Fruit fly (Drosophila melanogaster): ENCODE measurements around the gene Sf3b3.
A peak's percentile ranks its signal among the peaks of the same experiment; 100 is the strongest.

Sf3b3 gene

DNA sequence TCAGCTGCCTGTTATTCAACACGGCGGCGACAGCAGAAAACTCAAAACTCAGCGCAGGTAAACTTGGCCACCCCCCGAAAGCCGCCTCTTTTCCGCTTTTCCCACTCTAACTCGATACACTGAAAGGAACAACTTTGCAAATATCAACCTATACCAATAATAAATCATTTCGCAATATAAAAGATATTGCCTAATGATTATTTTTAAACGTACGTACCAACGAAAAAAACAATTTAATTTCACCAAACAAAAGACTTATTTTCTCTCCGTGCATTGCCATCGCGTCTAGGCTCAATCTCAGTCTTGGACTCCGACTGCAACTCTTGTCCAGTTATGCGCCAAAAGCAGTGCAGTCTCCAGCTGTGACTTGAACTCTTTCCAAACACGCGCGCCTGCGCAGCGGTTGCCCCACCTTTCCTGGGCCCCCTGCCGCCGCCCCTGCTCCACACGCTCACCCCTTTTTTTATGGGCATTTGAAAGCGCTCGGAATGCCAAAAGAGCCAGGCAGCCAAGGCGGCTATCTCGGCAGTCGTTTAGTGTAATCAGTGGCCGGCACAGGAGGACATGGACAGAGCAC lies 27.5 kb downstream of the Sf3b3 start:
- peak; percentile 77 for TF ChIP-seq CG9948 (tag; optimal IDR thresholded peaks at IDR 0.05)
- TF ChIP-seq Ets98B (GFP tag; IDR thresholded peaks at IDR 0.05) = peak; percentile 96
- peak; percentile 66 for TF ChIP-seq CG34367 (tag; optimal IDR thresholded peaks at IDR 0.05)
- TF ChIP-seq CG14655 (GFP tag; optimal IDR thresholded peaks at IDR 0.05) = peak; percentile 93
- TF ChIP-seq EcR (GFP tag; optimal IDR thresholded peaks at IDR 0.05) = no peak
- peak; percentile 71 for TF ChIP-seq CG8159 (tag; optimal IDR thresholded peaks at IDR 0.05)
- TF ChIP-seq gl (tag; optimal IDR thresholded peaks at IDR 0.05) = peak; percentile 44
- peak; percentile 76 for TF ChIP-seq Pif1B (GFP tag; optimal IDR thresholded peaks at IDR 0.05)
- TF ChIP-seq D1 (tag; optimal IDR thresholded peaks at IDR 0.05) = no peak
- TF ChIP-seq CG4496 (GFP tag; IDR thresholded peaks at IDR 0.05) = peak; percentile 96
- peak; percentile 92 for TF ChIP-seq fd96Ca (GFP tag; IDR thresholded peaks at IDR 0.05)
- peak; percentile 88 for TF ChIP-seq rn (GFP tag; IDR thresholded peaks at IDR 0.05)
- peak; percentile 94 for TF ChIP-seq CG12605 (GFP tag; IDR thresholded peaks at IDR 0.05)
- TF ChIP-seq CG8301 (tag; optimal IDR thresholded peaks at IDR 0.05) = peak; percentile 94
- peak; percentile 83 for TF ChIP-seq Pif1A (GFP tag; optimal IDR thresholded peaks at IDR 0.05)
- peak; percentile 46 for TF ChIP-seq Snoo (tag; optimal IDR thresholded peaks at IDR 0.05)
- peak; percentile 94 for TF ChIP-seq CG32121 (GFP tag; IDR thresholded peaks at IDR 0.05)
- TF ChIP-seq CG13204 (GFP tag; optimal IDR thresholded peaks at IDR 0.05) = peak; percentile 16
- TF ChIP-seq CG15710 (tag; optimal IDR thresholded peaks at IDR 0.05) = peak; percentile 56
- peak; percentile 74 for TF ChIP-seq CG17806 (tag; optimal IDR thresholded peaks at IDR 0.05)
- TF ChIP-seq CG10348 (GFP tag; IDR thresholded peaks at IDR 0.05) = no peak

DNA sequence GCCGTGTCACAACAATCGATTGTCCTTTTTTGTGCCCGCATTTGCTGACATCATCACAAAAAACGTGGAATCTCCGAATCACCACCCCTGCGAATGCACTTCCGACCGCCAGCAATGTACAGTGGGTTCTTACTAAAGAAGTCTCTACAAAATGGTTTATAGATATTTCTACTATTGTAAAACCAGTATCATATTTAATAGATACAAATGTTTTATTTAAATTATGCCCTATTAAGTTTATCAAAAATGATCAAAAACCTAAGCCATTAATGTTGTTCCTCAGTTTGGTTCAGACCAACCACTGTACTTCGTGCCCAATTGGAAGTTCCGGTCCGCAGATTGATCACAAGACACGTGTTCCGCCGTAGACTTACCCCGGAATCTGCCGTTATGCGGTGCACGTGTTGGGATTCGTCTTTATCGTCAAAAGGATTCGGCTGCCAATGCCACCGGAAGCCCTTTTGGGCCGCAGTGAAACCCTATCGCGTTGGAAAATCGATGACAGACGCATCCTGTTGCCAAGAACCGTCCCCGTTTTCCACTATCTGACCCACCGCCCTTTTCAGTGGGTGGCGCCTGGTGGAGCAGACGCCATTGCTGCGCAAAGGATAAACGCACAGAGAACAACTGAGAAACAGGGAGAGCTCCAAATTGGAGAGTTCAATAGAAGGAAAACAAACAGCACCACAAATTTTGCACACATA lies 28.5 kb downstream of the Sf3b3 start:
- TF ChIP-seq CG10348 (GFP tag; IDR thresholded peaks at IDR 0.05) (no peak), CG9948 (tag; optimal IDR thresholded peaks at IDR 0.05) (peak; percentile 36), CG17806 (tag; optimal IDR thresholded peaks at IDR 0.05) (peak; percentile 44), CG34367 (tag; optimal IDR thresholded peaks at IDR 0.05) (peak; percentile 3), CG32121 (GFP tag; IDR thresholded peaks at IDR 0.05) (no peak), CG13204 (GFP tag; optimal IDR thresholded peaks at IDR 0.05) (no peak), CG8159 (tag; optimal IDR thresholded peaks at IDR 0.05) (peak; percentile 61), Pif1A (GFP tag; optimal IDR thresholded peaks at IDR 0.05) (peak; percentile 42), CG8301 (tag; optimal IDR thresholded peaks at IDR 0.05) (peak; percentile 4), EcR (GFP tag; optimal IDR thresholded peaks at IDR 0.05) (no peak), CG14655 (GFP tag; optimal IDR thresholded peaks at IDR 0.05) (peak; percentile 29), Snoo (tag; optimal IDR thresholded peaks at IDR 0.05) (no peak), fd96Ca (GFP tag; IDR thresholded peaks at IDR 0.05) (no peak), Pif1B (GFP tag; optimal IDR thresholded peaks at IDR 0.05) (no peak), gl (tag; optimal IDR thresholded peaks at IDR 0.05) (no peak), CG15710 (tag; optimal IDR thresholded peaks at IDR 0.05) (peak; percentile 34), Ets98B (GFP tag; IDR thresholded peaks at IDR 0.05) (no peak), rn (GFP tag; IDR thresholded peaks at IDR 0.05) (no peak), CG4496 (GFP tag; IDR thresholded peaks at IDR 0.05) (peak; percentile 24; the same call in 2 of the 3 replicates)

DNA sequence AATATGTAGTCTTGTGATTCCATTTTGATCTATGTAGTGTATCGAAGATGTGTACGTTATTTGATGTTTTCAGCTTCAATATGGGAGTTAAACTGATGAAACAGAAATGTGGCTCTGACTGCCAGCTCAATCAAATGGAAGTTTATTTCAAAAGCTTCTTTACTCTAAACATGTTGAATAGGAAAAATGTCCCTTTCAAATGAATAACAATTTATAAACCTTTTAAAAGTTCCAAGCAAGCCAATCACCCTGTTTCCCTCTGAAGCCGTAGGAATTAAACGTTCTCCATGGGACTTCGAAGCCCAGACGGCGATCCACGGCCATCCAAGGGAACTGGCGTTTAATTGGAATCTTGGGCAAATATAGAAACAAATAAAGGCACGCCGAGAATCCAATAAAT lies 29.2 kb downstream of the Sf3b3 start, which contains the start of gene CG13898:
Gene CG13898, minus strand, starts transcription at position 101 of the 400 bp plus-strand sequence.
- no peak for TF ChIP-seq CG15710 (tag; optimal IDR thresholded peaks at IDR 0.05)
- no peak for TF ChIP-seq rn (GFP tag; IDR thresholded peaks at IDR 0.05)
- TF ChIP-seq fd96Ca (GFP tag; IDR thresholded peaks at IDR 0.05) = no peak
- TF ChIP-seq CG4496 (GFP tag; IDR thresholded peaks at IDR 0.05) = no peak
- TF ChIP-seq EcR (GFP tag; optimal IDR thresholded peaks at IDR 0.05) = no peak
- TF ChIP-seq Pif1B (GFP tag; optimal IDR thresholded peaks at IDR 0.05) = no peak
- no peak for TF ChIP-seq CG9948 (tag; optimal IDR thresholded peaks at IDR 0.05)
- TF ChIP-seq Snoo (tag; optimal IDR thresholded peaks at IDR 0.05) = no peak
- no peak for TF ChIP-seq CG13204 (GFP tag; optimal IDR thresholded peaks at IDR 0.05)
- TF ChIP-seq CG8159 (tag; optimal IDR thresholded peaks at IDR 0.05) = no peak
- no peak for TF ChIP-seq CG10348 (GFP tag; IDR thresholded peaks at IDR 0.05)
- no peak for TF ChIP-seq D1 (tag; optimal IDR thresholded peaks at IDR 0.05)
- no peak for TF ChIP-seq CG34367 (tag; optimal IDR thresholded peaks at IDR 0.05)
- no peak for TF ChIP-seq Ets98B (GFP tag; IDR thresholded peaks at IDR 0.05)
- TF ChIP-seq CG12605 (GFP tag; IDR thresholded peaks at IDR 0.05) = no peak
- no peak for TF ChIP-seq CG14655 (GFP tag; optimal IDR thresholded peaks at IDR 0.05)
- no peak for TF ChIP-seq gl (tag; optimal IDR thresholded peaks at IDR 0.05)
- no peak for TF ChIP-seq CG32121 (GFP tag; IDR thresholded peaks at IDR 0.05)
- TF ChIP-seq Pif1A (GFP tag; optimal IDR thresholded peaks at IDR 0.05) = no peak
- TF ChIP-seq CG17806 (tag; optimal IDR thresholded peaks at IDR 0.05) = no peak

DNA sequence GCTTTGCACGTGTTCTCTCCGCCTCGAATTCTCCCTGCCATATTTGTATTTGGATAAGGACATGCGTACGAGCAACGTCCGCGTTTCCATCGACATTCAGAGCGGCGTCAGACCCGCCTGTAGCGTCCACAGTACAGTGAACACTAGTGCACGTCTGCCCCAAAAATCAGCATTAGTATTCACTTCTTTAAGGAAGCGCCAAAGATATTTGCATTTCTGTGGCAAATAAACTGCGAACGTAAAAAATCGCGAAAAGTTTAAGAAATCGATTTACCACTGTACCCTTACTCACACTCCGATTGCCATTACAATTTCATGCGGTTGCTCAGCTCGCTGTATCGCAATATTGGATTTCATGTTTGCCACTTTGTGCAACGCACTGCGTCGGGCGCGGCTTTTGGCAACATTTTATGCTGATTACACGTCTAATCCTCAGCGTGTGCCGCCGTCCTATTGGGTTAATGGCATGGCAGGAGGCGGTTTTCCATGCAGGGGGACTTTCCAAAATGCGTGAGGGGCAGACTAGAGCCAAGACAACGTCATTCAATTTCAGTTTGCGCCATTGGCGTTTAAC lies 30.4 kb downstream of the Sf3b3 start:
- peak; percentile 94 for TF ChIP-seq CG32121 (GFP tag; IDR thresholded peaks at IDR 0.05)
- TF ChIP-seq CG13204 (GFP tag; optimal IDR thresholded peaks at IDR 0.05) = peak; percentile 92
- TF ChIP-seq Pif1B (GFP tag; optimal IDR thresholded peaks at IDR 0.05) = peak; percentile 96
- peak; percentile 97 for TF ChIP-seq CG4496 (GFP tag; IDR thresholded peaks at IDR 0.05)
- TF ChIP-seq CG10348 (GFP tag; IDR thresholded peaks at IDR 0.05) = peak; percentile 84
- peak; percentile 94 for TF ChIP-seq CG12605 (GFP tag; IDR thresholded peaks at IDR 0.05)
- peak; percentile 89 for TF ChIP-seq gl (tag; optimal IDR thresholded peaks at IDR 0.05)
- peak; percentile 79 for TF ChIP-seq CG8301 (tag; optimal IDR thresholded peaks at IDR 0.05)
- peak; percentile 96 for TF ChIP-seq CG15710 (tag; optimal IDR thresholded peaks at IDR 0.05)
- TF ChIP-seq Ets98B (GFP tag; IDR thresholded peaks at IDR 0.05) = peak; percentile 96
- TF ChIP-seq fd96Ca (GFP tag; IDR thresholded peaks at IDR 0.05) = peak; percentile 98
- TF ChIP-seq CG14655 (GFP tag; optimal IDR thresholded peaks at IDR 0.05) = peak; percentile 84
- TF ChIP-seq rn (GFP tag; IDR thresholded peaks at IDR 0.05) = peak; percentile 94
- peak; percentile 90 for TF ChIP-seq CG8159 (tag; optimal IDR thresholded peaks at IDR 0.05)
- TF ChIP-seq CG9948 (tag; optimal IDR thresholded peaks at IDR 0.05) = peak; percentile 88
- peak; percentile 24 for TF ChIP-seq D1 (tag; optimal IDR thresholded peaks at IDR 0.05)
- peak; percentile 94 for TF ChIP-seq CG34367 (tag; optimal IDR thresholded peaks at IDR 0.05)
- peak; percentile 92 for TF ChIP-seq CG17806 (tag; optimal IDR thresholded peaks at IDR 0.05)
- peak; percentile 94 for TF ChIP-seq Pif1A (GFP tag; optimal IDR thresholded peaks at IDR 0.05)
- TF ChIP-seq Snoo (tag; optimal IDR thresholded peaks at IDR 0.05) = peak; percentile 98
- TF ChIP-seq EcR (GFP tag; optimal IDR thresholded peaks at IDR 0.05) = peak; percentile 34

All from whole organism, pupa.